Fruit fly (Drosophila melanogaster) whole organism, embryonic: ENCODE results near the gene pnt.

Experiments used
- Aef1 ChIP-seq: fragments of 200-800 bp; sonication (Bioruptor generic); IDR thresholded peaks from 3 replicates; pipeline ENCODE4 v1.3.6; 2022; ENCODE audit warnings: missing biosample characterization, missing genetic modification characterization
- Atf3 ChIP-seq: fragments of 200-800 bp; sonication (Bioruptor generic); optimal IDR thresholded peaks from 3 replicates; lab custom pipeline; 2016; ENCODE audit warnings: missing biosample characterization, missing genetic modification characterization
- CG1024 ChIP-seq: fragments of 200-800 bp; sonication (Bioruptor generic); IDR thresholded peaks from 2 replicates; pipeline ENCODE4 v1.3.6; 2022; ENCODE audit warnings: missing biosample characterization, missing genetic modification characterization
- CG10431 ChIP-seq: fragments of 200-800 bp; sonication (Bioruptor generic); optimal IDR thresholded peaks from 3 replicates; lab custom pipeline; 2018; ENCODE audit warnings: missing biosample characterization, mild to moderate bottlenecking, missing genetic modification characterization
- CG11504 ChIP-seq: fragments of 200-800 bp; sonication (Bioruptor generic); optimal IDR thresholded peaks from 3 replicates; lab custom pipeline; 2019; ENCODE audit warnings: missing biosample characterization, mild to moderate bottlenecking, missing genetic modification characterization, moderate library complexity
- CG12299 ChIP-seq: fragments of 200-800 bp; sonication (Bioruptor generic); optimal IDR thresholded peaks from 2 replicates; lab custom pipeline; 2018; ENCODE audit warnings: missing biosample characterization, mild to moderate bottlenecking, missing genetic modification characterization
- CG1233 ChIP-seq: fragments of 200-800 bp; sonication (Bioruptor generic); optimal IDR thresholded peaks from 4 replicates; lab custom pipeline; 2018; ENCODE audit warnings: missing biosample characterization, mild to moderate bottlenecking, missing genetic modification characterization
- CG13894 ChIP-seq: fragments of 200-800 bp; sonication (Bioruptor generic); optimal IDR thresholded peaks from 3 replicates; lab custom pipeline; 2018; ENCODE audit warnings: missing biosample characterization, mild to moderate bottlenecking, missing genetic modification characterization, moderate library complexity
- CG16779 ChIP-seq: fragments of 200-800 bp; sonication (Bioruptor generic); IDR thresholded peaks from 2 replicates; pipeline ENCODE4 v1.3.6; 2022; ENCODE audit warnings: missing biosample characterization, missing genetic modification characterization
- CG17802 ChIP-seq: fragments of 200-800 bp; sonication (Bioruptor generic); optimal IDR thresholded peaks from 2 replicates; lab custom pipeline; 2018; ENCODE audit warnings: missing biosample characterization, mild to moderate bottlenecking, missing genetic modification characterization, moderate library complexity
- CG18764 ChIP-seq: fragments of 200-800 bp; sonication (Bioruptor generic); optimal IDR thresholded peaks from 3 replicates; lab custom pipeline; 2016; ENCODE audit warnings: missing biosample characterization, missing genetic modification characterization
- CG2116 ChIP-seq: fragments of 200-800 bp; sonication (Bioruptor generic); optimal IDR thresholded peaks from 3 replicates; lab custom pipeline; 2018; ENCODE audit warnings: missing biosample characterization, mild to moderate bottlenecking, missing genetic modification characterization
- CG4282 ChIP-seq: fragments of 200-800 bp; sonication (Bioruptor generic); optimal IDR thresholded peaks from 2 replicates; lab custom pipeline; 2016; ENCODE audit warnings: missing biosample characterization, missing genetic modification characterization
- CG4360 ChIP-seq: fragments of 200-800 bp; sonication (Bioruptor generic); IDR thresholded peaks from 2 replicates; pipeline ENCODE4 v1.3.6; 2022; ENCODE audit warnings: missing biosample characterization, missing genetic modification characterization
- CG4854 ChIP-seq: fragments of 200-800 bp; sonication (Bioruptor generic); optimal IDR thresholded peaks from 2 replicates; lab custom pipeline; 2016; ENCODE audit warnings: missing biosample characterization, missing genetic modification characterization, inconsistent platforms
- CTCF ChIP-seq: fragments of 200-800 bp; sonication (Bioruptor generic); optimal IDR thresholded peaks from 2 replicates; lab custom pipeline; 2017; ENCODE audit warnings: missing biosample characterization, mild to moderate bottlenecking, missing genetic modification characterization, moderate library complexity
- Doc2 ChIP-seq: fragments of 200-800 bp; sonication (Bioruptor generic); IDR thresholded peaks from 2 replicates; pipeline ENCODE4 v1.3.6; 2022; ENCODE audit warnings: missing biosample characterization, missing genetic modification characterization
- Ets97D ChIP-seq: fragments of 200-800 bp; sonication (Bioruptor generic); optimal IDR thresholded peaks from 3 replicates; lab custom pipeline; 2016; ENCODE audit warnings: missing biosample characterization, missing genetic modification characterization
- Gsc ChIP-seq: fragments of 200-800 bp; sonication (Bioruptor generic); IDR thresholded peaks from 2 replicates; pipeline ENCODE4 v1.3.6; 2022; ENCODE audit warnings: missing biosample characterization, missing genetic modification characterization
- HLH3B ChIP-seq: fragments of 200-800 bp; sonication (Bioruptor generic); IDR thresholded peaks from 2 replicates; pipeline ENCODE4 v1.3.6; 2022; ENCODE audit warnings: missing biosample characterization, missing genetic modification characterization
- HmgZ ChIP-seq: fragments of 200-800 bp; sonication (Bioruptor generic); optimal IDR thresholded peaks from 2 replicates; lab custom pipeline; 2018; ENCODE audit warnings: missing biosample characterization, mild to moderate bottlenecking, missing genetic modification characterization
- Hr51 ChIP-seq, 2 experiments: fragments of 200-800 bp; sonication (Bioruptor generic); optimal IDR thresholded peaks; 2 replicates in 1 of 2; 3 replicates in 1 of 2; lab custom pipeline; 2016 to 2018; ENCODE audit warnings: missing biosample characterization in 2 of 2, missing genetic modification characterization in 2 of 2, mild to moderate bottlenecking in 1 of 2, moderate library complexity in 1 of 2
- Jarid2 ChIP-seq: fragments of 200-800 bp; sonication (Bioruptor generic); optimal IDR thresholded peaks from 3 replicates; lab custom pipeline; 2017; ENCODE audit warnings: mild to moderate bottlenecking, missing biosample characterization, missing genetic modification reagents, missing genetic modification characterization
- MTF-1 ChIP-seq: fragments of 200-800 bp; sonication (Bioruptor generic); optimal IDR thresholded peaks from 2 replicates; lab custom pipeline; 2018; ENCODE audit warnings: missing biosample characterization, mild to moderate bottlenecking, missing genetic modification characterization, borderline replicate concordance
- NC2α ChIP-seq: fragments of 200-800 bp; sonication (Bioruptor generic); optimal IDR thresholded peaks from 2 replicates; lab custom pipeline; 2016; ENCODE audit warnings: missing biosample characterization, missing genetic modification characterization
- Nf-YB ChIP-seq: fragments of 200-800 bp; sonication (Bioruptor generic); optimal IDR thresholded peaks from 3 replicates; lab custom pipeline; 2019; ENCODE audit warnings: missing biosample characterization, mild to moderate bottlenecking, missing genetic modification characterization, moderate library complexity
- Nf-YC ChIP-seq: fragments of 200-800 bp; optimal IDR thresholded peaks from 3 replicates; lab custom pipeline; 2019; ENCODE audit warnings: missing biosample characterization, mild to moderate bottlenecking, missing genetic modification characterization, moderate library complexity
- Opbp ChIP-seq: fragments of 200-800 bp; sonication (Bioruptor generic); IDR thresholded peaks from 3 replicates; pipeline ENCODE4 v1.3.6; 2022; ENCODE audit warnings: missing biosample characterization, missing genetic modification characterization; ENCODE audit not compliant: partially characterized antibody
- PHDP ChIP-seq: fragments of 200-800 bp; sonication (Bioruptor generic); optimal IDR thresholded peaks from 3 replicates; lab custom pipeline; 2018; ENCODE audit warnings: missing biosample characterization, mild to moderate bottlenecking, missing genetic modification characterization, moderate library complexity
- Ravus ChIP-seq: fragments of 200-800 bp; sonication (Bioruptor generic); IDR thresholded peaks from 2 replicates; pipeline ENCODE4 v1.3.6; 2022; ENCODE audit warnings: missing biosample characterization, missing genetic modification characterization
- Trl ChIP-seq, 3 experiments: fragments of >200 bp in 2 of 3; fragments of 200-800 bp in 1 of 3; sonication (Bioruptor generic) in 1 of 3; optimal IDR thresholded peaks; 2 replicates in 1 of 3; 3 replicates in 2 of 3; lab custom pipeline; 2016 to 2017; ENCODE audit warnings: missing biosample characterization in 1 of 3, missing genetic modification characterization in 1 of 3
- ac ChIP-seq: fragments of 200-800 bp; sonication (Bioruptor generic); optimal IDR thresholded peaks from 3 replicates; lab custom pipeline; 2017; ENCODE audit warnings: missing biosample characterization, mild to moderate bottlenecking, missing genetic modification characterization
- cato ChIP-seq: fragments of 200-800 bp; sonication (Bioruptor generic); optimal IDR thresholded peaks from 2 replicates; lab custom pipeline; 2016; ENCODE audit warnings: missing biosample characterization, missing genetic modification characterization, borderline replicate concordance
- danr ChIP-seq: fragments of 200-800 bp; sonication (Bioruptor generic); IDR thresholded peaks from 2 replicates; pipeline ENCODE4 v1.3.6; 2022; ENCODE audit warnings: missing biosample characterization, missing genetic modification characterization
- fd102C ChIP-seq: fragments of 200-800 bp; sonication (Bioruptor generic); optimal IDR thresholded peaks from 2 replicates; lab custom pipeline; 2018; ENCODE audit warnings: missing biosample characterization, mild to moderate bottlenecking, missing genetic modification characterization, moderate library complexity
- gce ChIP-seq: fragments of 200-800 bp; sonication (Bioruptor generic); IDR thresholded peaks from 3 replicates; pipeline ENCODE4 v1.3.6; 2022; ENCODE audit warnings: missing biosample characterization, missing genetic modification characterization
- gt ChIP-seq: fragments of 200-800 bp; sonication (Bioruptor generic); IDR thresholded peaks from 2 replicates; pipeline ENCODE4 v1.3.6; 2022; ENCODE audit warnings: missing biosample characterization, missing genetic modification characterization
- jigr1 ChIP-seq: fragments of 200-800 bp; sonication (Bioruptor generic); IDR thresholded peaks from 3 replicates; pipeline ENCODE4 v1.3.6; 2022; ENCODE audit warnings: missing biosample characterization, missing genetic modification characterization
- knrl ChIP-seq: fragments of 200-800 bp; sonication (Bioruptor generic); IDR thresholded peaks from 3 replicates; pipeline ENCODE4 v1.3.6; 2022; ENCODE audit warnings: missing biosample characterization, missing genetic modification characterization; ENCODE audit not compliant: partially characterized antibody
- lola ChIP-seq, 3 experiments: fragments of >200 bp in 2 of 3; fragments of 200-800 bp in 1 of 3; sonication (Bioruptor generic) in 1 of 3; optimal IDR thresholded peaks; 2 replicates each; lab custom pipeline; 2017 to 2019; ENCODE audit warnings: missing biosample characterization in 3 of 3, missing genetic modification characterization in 3 of 3, mild to moderate bottlenecking in 1 of 3, moderate library complexity in 1 of 3
- nau ChIP-seq: fragments of 200-800 bp; sonication (Bioruptor generic); optimal IDR thresholded peaks from 3 replicates; lab custom pipeline; 2017; ENCODE audit warnings: missing biosample characterization, mild to moderate bottlenecking, missing genetic modification characterization, missing genetic modification reagents
- nerfin-2 ChIP-seq: fragments of 200-800 bp; sonication (Bioruptor generic); IDR thresholded peaks from 2 replicates; pipeline ENCODE4 v1.3.6; 2022; ENCODE audit warnings: missing biosample characterization, missing genetic modification characterization; ENCODE audit not compliant: partially characterized antibody
- ro ChIP-seq: fragments of 200-800 bp; sonication (Bioruptor generic); IDR thresholded peaks from 2 replicates; pipeline ENCODE4 v1.3.6; 2022; ENCODE audit warnings: missing biosample characterization, missing genetic modification characterization
- salm ChIP-seq: fragments of 200-800 bp; sonication (Bioruptor generic); optimal IDR thresholded peaks from 2 replicates; lab custom pipeline; 2018; ENCODE audit warnings: missing biosample characterization, mild to moderate bottlenecking, missing genetic modification characterization
- schlank ChIP-seq: fragments of 200-800 bp; sonication (Bioruptor generic); optimal IDR thresholded peaks from 2 replicates; lab custom pipeline; 2018; ENCODE audit warnings: missing biosample characterization, mild to moderate bottlenecking, missing genetic modification characterization
- scrt ChIP-seq: fragments of 200-800 bp; sonication (Bioruptor generic); optimal IDR thresholded peaks from 2 replicates; lab custom pipeline; 2018; ENCODE audit warnings: missing biosample characterization, mild to moderate bottlenecking, missing genetic modification characterization, moderate library complexity
- slbo ChIP-seq: fragments of 200-800 bp; sonication (Bioruptor generic); IDR thresholded peaks from 2 replicates; pipeline ENCODE4 v1.3.6; 2022; ENCODE audit warnings: missing biosample characterization, missing genetic modification characterization
- tgo ChIP-seq: fragments of 200-800 bp; sonication (Bioruptor generic); IDR thresholded peaks from 3 replicates; pipeline ENCODE4 v1.3.6; 2022; ENCODE audit warnings: missing biosample characterization, missing genetic modification characterization
- wor ChIP-seq: fragments of 200-800 bp; sonication (Bioruptor generic); IDR thresholded peaks from 2 replicates; pipeline ENCODE4 v1.3.6; 2022; ENCODE audit warnings: missing biosample characterization, missing genetic modification characterization
- z ChIP-seq: fragments of 200-800 bp; sonication (Bioruptor generic); IDR thresholded peaks from 3 replicates; pipeline ENCODE4 v1.3.6; 2022; ENCODE audit warnings: missing biosample characterization, missing genetic modification characterization

Gene pnt

DNA sequence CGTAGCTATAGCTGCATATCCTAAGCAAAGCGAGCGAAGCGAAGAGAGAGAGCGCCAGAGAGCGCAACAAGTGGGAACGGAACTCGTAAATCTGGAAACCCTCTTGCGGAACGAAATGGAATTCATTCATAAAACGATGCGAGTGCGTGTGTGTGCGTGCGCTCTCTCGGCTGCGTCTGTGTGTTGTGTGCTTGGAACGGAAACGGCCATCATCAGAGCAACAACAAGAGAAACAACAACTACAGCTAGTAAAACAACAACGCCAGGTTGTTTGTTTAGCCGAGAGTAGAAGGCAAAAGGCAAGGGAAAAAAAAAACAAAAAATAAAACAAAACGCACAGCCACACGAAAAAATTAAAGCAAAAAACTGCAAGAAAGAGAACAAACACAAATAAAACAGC lies 31.6 kb downstream of the pnt start (continued):
- TF ChIP-seq Opbp (GFP tag; lab: Robert Waterston, UW) = no peak
- TF ChIP-seq Nf-YB (GFP tag; lab: Kevin White, UChicago) = peak; percentile 23
- peak; percentile 25 for TF ChIP-seq schlank (tag; lab: Kevin White, UChicago)
- peak; percentile 71 for TF ChIP-seq NC2α (GFP tag; lab: Kevin White, UChicago)
- TF ChIP-seq scrt = peak; percentile 61
- TF ChIP-seq CG1233 (GFP tag; lab: Kevin White, UChicago) = peak; percentile 70
- no peak for TF ChIP-seq cato (GFP tag; lab: Kevin White, UChicago)
- TF ChIP-seq CG2116 (GFP tag; lab: Kevin White, UChicago) = peak; percentile 21
- TF ChIP-seq salm (tag; lab: Kevin White, UChicago) = peak; percentile 20
- no peak for TF ChIP-seq slbo (GFP tag; lab: Robert Waterston, UW)
- no peak for TF ChIP-seq CG17802 (tag; lab: Kevin White, UChicago)
- TF ChIP-seq nerfin-2 (GFP tag; lab: Robert Waterston, UW) = no peak
- peak; percentile 20 for TF ChIP-seq HmgZ (tag; lab: Kevin White, UChicago)
- no peak for TF ChIP-seq CG1024
- peak; percentile 21 for TF ChIP-seq CTCF (GFP tag; lab: Kevin White, UChicago)
- no peak for TF ChIP-seq Atf3 (GFP tag; lab: Kevin White, UChicago)
- peak; percentile 43 for TF ChIP-seq ac
- TF ChIP-seq CG11504 (tag; lab: Kevin White, UChicago) = peak; percentile 16
- peak; percentile 91 for TF ChIP-seq Ets97D (GFP tag; lab: Kevin White, UChicago)
- peak; percentile 68 for TF ChIP-seq MTF-1 (GFP tag; lab: Kevin White, UChicago)
- peak; percentile 97 for TF ChIP-seq CG4360 (GFP tag; lab: Robert Waterston, UW)
- TF ChIP-seq Gsc (GFP tag; lab: Robert Waterston, UW) = no peak
- peak; percentile 65 for TF ChIP-seq nau (GFP tag; lab: Kevin White, UChicago)
- peak; percentile 36 for TF ChIP-seq fd102C (GFP tag; lab: Kevin White, UChicago)
- TF ChIP-seq Hr51 (GFP tag; optimal IDR thresholded peaks at IDR 0.05; lab: Kevin White, UChicago) = peak in 1 of 2 experiments; percentile 42
- no peak for TF ChIP-seq CG13894
- TF ChIP-seq ro (GFP tag; lab: Robert Waterston, UW) = no peak
- no peak for TF ChIP-seq CG4282 (GFP tag; lab: Kevin White, UChicago)
- peak; percentile 48; the same call in 1 of the 2 replicates for TF ChIP-seq HLH3B
- peak; percentile 87 to 93 for TF ChIP-seq Trl (optimal IDR thresholded peaks at IDR 0.05; lab: Kevin White, UChicago)
- TF ChIP-seq Trl (GFP tag; optimal IDR thresholded peaks at IDR 0.05; lab: Kevin White, UChicago) = peak; percentile 60
- peak; percentile 23 for TF ChIP-seq PHDP (tag; lab: Kevin White, UChicago)
- no peak for TF ChIP-seq CG4854 (GFP tag; lab: Kevin White, UChicago)
- peak; percentile 67 for TF ChIP-seq CG10431 (GFP tag; lab: Kevin White, UChicago)
- no peak for TF ChIP-seq gt (GFP tag; lab: Robert Waterston, UW)
- TF ChIP-seq CG12299 (tag; lab: Kevin White, UChicago) = no peak
- no peak for TF ChIP-seq Ravus (GFP tag; lab: Robert Waterston, UW)
- TF ChIP-seq jigr1 (GFP tag; lab: Robert Waterston, UW) = no peak
- no peak for TF ChIP-seq Doc2 (GFP tag; lab: Robert Waterston, UW)
- TF ChIP-seq CG16779 (GFP tag; lab: Robert Waterston, UW) = no peak
- no peak; the same call in 2 of the 3 replicates for TF ChIP-seq tgo
- no peak for TF ChIP-seq wor (GFP tag; lab: Robert Waterston, UW)
- no peak for TF ChIP-seq knrl
- TF ChIP-seq lola (GFP tag; optimal IDR thresholded peaks at IDR 0.05; lab: Kevin White, UChicago) = no peak
- TF ChIP-seq z = 0 out of 3 replicates have a peak, but pooled peaks have one; percentile 53
- peak; percentile 19 for TF ChIP-seq CG18764 (GFP tag; lab: Kevin White, UChicago)
- TF ChIP-seq danr (GFP tag; lab: Robert Waterston, UW) = no peak; the same call in 1 of the 2 replicates
- peak; percentile 63 for TF ChIP-seq Nf-YC (tag; lab: Kevin White, UChicago)
- TF ChIP-seq Aef1 = peak; percentile 77
- TF ChIP-seq gce (GFP tag; lab: Robert Waterston, UW) = peak; percentile 77; the same call in 2 of the 3 replicates
- peak; percentile 67 for TF ChIP-seq Jarid2 (GFP tag; lab: Kevin White, UChicago)
